Fruit fly (Drosophila melanogaster): Measurements from ENCODE around the gene SpdS.

Gene SpdS

DNA sequence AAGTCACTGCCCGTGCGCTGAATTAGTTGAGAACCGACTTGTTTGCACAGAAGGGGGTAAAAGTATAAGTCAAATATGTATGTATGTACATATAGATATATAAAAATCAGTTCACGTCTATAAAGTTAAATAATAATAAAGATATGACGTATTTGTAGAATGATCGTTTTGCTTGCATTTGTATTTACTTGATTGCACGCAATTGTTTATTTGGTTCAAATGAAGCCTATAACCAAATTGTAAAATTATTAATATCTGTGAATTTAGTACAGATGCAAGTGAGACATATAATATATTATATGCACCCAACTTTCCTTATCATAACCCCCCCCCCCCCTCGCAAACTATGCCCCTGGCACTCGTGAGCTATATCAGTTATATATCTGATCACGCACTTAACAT is 30.9 kb upstream of the SpdS start:
- peak; percentile 40 for TF ChIP-seq CG15710 (tag; optimal IDR thresholded peaks at IDR 0.05)
- TF ChIP-seq rn (GFP tag; IDR thresholded peaks at IDR 0.05): no peak
- TF ChIP-seq CG4496 (GFP tag; IDR thresholded peaks at IDR 0.05): peak; percentile 51; the same call in 2 of the 3 replicates
- TF ChIP-seq CG9948 (tag; optimal IDR thresholded peaks at IDR 0.05): peak; percentile 6
- peak; percentile 22 for TF ChIP-seq gl (tag; optimal IDR thresholded peaks at IDR 0.05)
- peak; percentile 31 for TF ChIP-seq Pif1B (GFP tag; optimal IDR thresholded peaks at IDR 0.05)
- no peak for TF ChIP-seq CG34367 (tag; optimal IDR thresholded peaks at IDR 0.05)
- peak; percentile 61 for TF ChIP-seq CG8159 (tag; optimal IDR thresholded peaks at IDR 0.05)
- peak; percentile 27 for TF ChIP-seq CG8301 (tag; optimal IDR thresholded peaks at IDR 0.05)
- TF ChIP-seq Pif1A (GFP tag; optimal IDR thresholded peaks at IDR 0.05): peak; percentile 45
- no peak for TF ChIP-seq D1 (tag; optimal IDR thresholded peaks at IDR 0.05)
- TF ChIP-seq CG17806 (tag; optimal IDR thresholded peaks at IDR 0.05): peak; percentile 45
- no peak for TF ChIP-seq CG10348 (GFP tag; IDR thresholded peaks at IDR 0.05)
- TF ChIP-seq CG32121 (GFP tag; IDR thresholded peaks at IDR 0.05): no peak
- TF ChIP-seq CG13204 (GFP tag; optimal IDR thresholded peaks at IDR 0.05): no peak
- TF ChIP-seq fd96Ca (GFP tag; IDR thresholded peaks at IDR 0.05): no peak
- TF ChIP-seq Ets98B (GFP tag; IDR thresholded peaks at IDR 0.05): peak; percentile 40
- no peak for TF ChIP-seq EcR (GFP tag; optimal IDR thresholded peaks at IDR 0.05)
- no peak for TF ChIP-seq CG12605 (GFP tag; IDR thresholded peaks at IDR 0.05)
- TF ChIP-seq Snoo (tag; optimal IDR thresholded peaks at IDR 0.05): no peak
- TF ChIP-seq CG14655 (GFP tag; optimal IDR thresholded peaks at IDR 0.05): peak; percentile 25

DNA sequence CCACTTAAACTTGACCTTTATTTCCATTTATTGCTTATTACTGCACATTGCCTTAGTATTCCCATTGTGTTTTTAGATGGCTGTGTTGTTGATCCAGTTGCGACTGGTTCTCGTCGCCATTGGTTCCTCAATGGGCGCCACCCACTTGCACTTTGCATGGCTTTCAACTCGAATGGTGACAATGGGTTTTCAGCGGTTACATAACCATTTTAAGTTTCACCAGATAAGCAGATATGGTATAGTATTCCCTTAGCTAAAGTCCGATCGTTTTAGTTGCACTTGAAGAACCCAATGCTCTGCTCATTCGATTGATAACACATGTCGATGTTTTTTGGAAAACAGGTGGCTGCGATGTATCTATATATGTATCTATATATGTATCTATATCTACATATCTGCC is 29.5 kb upstream of the SpdS start:
- TF ChIP-seq CG15710 (tag; optimal IDR thresholded peaks at IDR 0.05) (peak; percentile 7), rn (GFP tag; IDR thresholded peaks at IDR 0.05) (no peak)

DNA sequence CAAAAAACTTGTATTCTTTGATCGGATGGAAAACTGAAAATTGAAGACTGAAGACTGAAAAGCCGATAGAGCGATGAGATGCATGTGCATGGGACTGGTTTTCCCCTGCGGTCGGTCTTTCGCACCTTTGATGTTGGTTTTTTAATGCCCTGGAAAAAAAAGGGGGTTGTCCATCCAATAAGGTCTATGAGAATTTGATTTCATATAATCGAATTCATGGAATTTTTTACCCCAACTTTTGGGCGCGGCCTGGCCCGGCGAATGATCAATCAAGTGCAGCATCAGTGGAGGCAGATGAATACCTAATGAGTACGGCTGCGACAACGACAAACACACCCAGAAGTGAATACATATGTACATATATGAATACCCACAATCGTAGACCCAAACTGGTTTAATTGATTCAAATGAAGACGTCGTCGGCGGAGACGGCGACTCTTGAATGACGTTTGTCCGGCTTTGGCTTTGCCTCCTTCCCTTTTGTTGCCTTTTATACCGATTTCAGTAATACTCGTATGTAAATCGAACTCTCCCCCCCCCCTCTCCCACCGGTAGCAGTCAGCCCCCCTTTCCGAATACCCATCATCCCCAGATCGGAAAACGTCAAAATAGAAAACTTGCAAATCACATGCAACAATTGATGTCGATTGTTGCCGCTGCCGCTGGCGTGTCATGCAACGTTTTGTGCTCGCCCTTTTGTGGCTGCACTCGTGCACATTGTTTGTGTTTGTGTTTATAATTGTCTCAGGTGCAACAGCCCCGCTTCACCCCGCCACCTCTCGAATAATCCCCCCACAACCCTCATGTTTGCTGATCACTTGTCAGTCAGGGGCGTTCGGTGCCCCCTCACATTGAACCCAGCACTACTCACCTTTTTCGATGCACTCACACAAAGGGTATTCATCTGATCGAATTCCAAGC is 28.2 kb upstream of the SpdS start:
- no peak for TF ChIP-seq CG32121 (GFP tag; IDR thresholded peaks at IDR 0.05)
- peak; percentile 12 for TF ChIP-seq EcR (GFP tag; optimal IDR thresholded peaks at IDR 0.05)
- peak; percentile 2 for TF ChIP-seq gl (tag; optimal IDR thresholded peaks at IDR 0.05)

DNA sequence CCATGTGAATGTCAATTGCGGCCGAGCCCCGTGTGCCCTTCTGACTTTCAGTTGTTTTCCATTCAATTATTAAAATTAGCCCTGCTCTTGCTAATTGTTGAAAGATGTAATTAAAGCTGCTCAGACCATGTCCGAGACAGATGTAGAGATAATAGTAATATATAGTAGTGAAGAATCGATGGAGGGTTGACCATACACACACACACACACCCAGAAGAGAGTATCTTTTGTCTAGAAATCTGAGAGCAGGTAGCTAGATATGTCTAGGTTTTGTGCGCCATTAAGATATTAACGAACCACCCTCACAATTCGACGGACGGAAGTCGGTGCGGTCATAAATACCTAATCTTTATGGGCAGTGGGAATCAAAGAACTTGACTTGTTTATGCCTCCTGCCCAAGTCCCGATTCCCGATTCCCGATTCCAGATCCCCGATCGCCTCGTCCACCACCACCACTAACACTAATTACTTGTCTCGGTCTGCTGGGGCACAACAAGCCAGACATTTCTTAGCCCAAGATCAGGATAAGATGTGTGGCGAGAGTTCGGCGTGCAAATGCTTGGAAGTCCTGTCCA is 26.9 kb upstream of the SpdS start:
- no peak for TF ChIP-seq Snoo (tag; optimal IDR thresholded peaks at IDR 0.05)
- TF ChIP-seq CG13204 (GFP tag; optimal IDR thresholded peaks at IDR 0.05): no peak
- no peak for TF ChIP-seq D1 (tag; optimal IDR thresholded peaks at IDR 0.05)
- TF ChIP-seq Pif1B (GFP tag; optimal IDR thresholded peaks at IDR 0.05): no peak
- TF ChIP-seq CG4496 (GFP tag; IDR thresholded peaks at IDR 0.05): no peak
- TF ChIP-seq CG15710 (tag; optimal IDR thresholded peaks at IDR 0.05): no peak

DNA sequence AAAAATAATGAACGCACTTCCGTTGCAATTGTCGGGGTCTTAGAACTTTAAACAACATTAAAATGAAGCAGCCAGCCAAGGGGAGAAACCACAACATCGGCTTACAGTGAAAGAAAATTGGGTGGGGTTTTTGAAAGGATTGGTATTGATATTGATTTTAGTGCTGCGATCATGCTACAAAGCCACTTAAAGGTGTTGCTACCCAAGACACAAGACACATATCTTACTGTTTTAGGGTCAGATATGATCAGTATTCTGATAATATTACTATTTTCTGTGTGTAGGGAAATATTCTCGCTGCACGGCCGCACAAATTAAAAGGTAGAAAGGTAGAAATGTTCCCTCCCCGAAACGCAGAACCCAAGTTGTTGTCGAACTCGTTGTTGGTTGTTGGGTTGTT is 26.4 kb upstream of the SpdS start:
- TF ChIP-seq EcR (GFP tag; optimal IDR thresholded peaks at IDR 0.05) (no peak), CG15710 (tag; optimal IDR thresholded peaks at IDR 0.05) (peak; percentile 73), CG13204 (GFP tag; optimal IDR thresholded peaks at IDR 0.05) (peak; percentile 33), rn (GFP tag; IDR thresholded peaks at IDR 0.05) (peak; percentile 34; the same call in 1 of the 2 replicates), Snoo (tag; optimal IDR thresholded peaks at IDR 0.05) (no peak), CG14655 (GFP tag; optimal IDR thresholded peaks at IDR 0.05) (peak; percentile 84), D1 (tag; optimal IDR thresholded peaks at IDR 0.05) (peak; percentile 60), CG9948 (tag; optimal IDR thresholded peaks at IDR 0.05) (peak; percentile 76), CG17806 (tag; optimal IDR thresholded peaks at IDR 0.05) (peak; percentile 77), gl (tag; optimal IDR thresholded peaks at IDR 0.05) (peak; percentile 54), CG8159 (tag; optimal IDR thresholded peaks at IDR 0.05) (peak; percentile 74), Pif1B (GFP tag; optimal IDR thresholded peaks at IDR 0.05) (peak; percentile 61), Pif1A (GFP tag; optimal IDR thresholded peaks at IDR 0.05) (peak; percentile 58), Ets98B (GFP tag; IDR thresholded peaks at IDR 0.05) (no peak), fd96Ca (GFP tag; IDR thresholded peaks at IDR 0.05) (peak; percentile 45; the same call in 1 of the 3 replicates), CG12605 (GFP tag; IDR thresholded peaks at IDR 0.05) (peak; percentile 28; the same call in 1 of the 2 replicates), CG10348 (GFP tag; IDR thresholded peaks at IDR 0.05) (no peak), CG8301 (tag; optimal IDR thresholded peaks at IDR 0.05) (peak; percentile 73), CG34367 (tag; optimal IDR thresholded peaks at IDR 0.05) (peak; percentile 68), CG4496 (GFP tag; IDR thresholded peaks at IDR 0.05) (peak; percentile 71), CG32121 (GFP tag; IDR thresholded peaks at IDR 0.05) (no peak)
